Worm (Caenorhabditis elegans) whole organism, early embryonic: ENCODE results near the gene tbc-19.

Experiments used
- F13C5.2 ChIP-seq: sonication (generic microtip); optimal IDR thresholded peaks from 2 replicates; lab custom pipeline; 2017; ENCODE audit warnings: mild to moderate bottlenecking, missing genetic modification characterization, inconsistent platforms, missing compliant biosample characterization
- aly-1 ChIP-seq: sonication (generic microtip); optimal IDR thresholded peaks from 2 replicates; lab custom pipeline; 2016; ENCODE audit warnings: missing genetic modification characterization, missing compliant biosample characterization
- ama-1 ChIP-seq: fragments of 150-350 bp; optimal IDR thresholded peaks from 2 replicates; lab custom pipeline; 2014
- ceh-13 ChIP-seq: fragments of 200-800 bp; sonication (Bioruptor generic); optimal IDR thresholded peaks from 2 replicates; lab custom pipeline; 2018; ENCODE audit warnings: mild to moderate bottlenecking, missing genetic modification characterization, missing compliant biosample characterization
- ets-7 ChIP-seq: sonication (generic microtip); optimal IDR thresholded peaks from 2 replicates; lab custom pipeline; 2016; ENCODE audit warnings: missing genotype, missing genetic modification characterization, missing compliant biosample characterization
- flt-1 ChIP-seq: fragments of 200-800 bp; sonication (Bioruptor generic); IDR thresholded peaks from 2 replicates; pipeline ENCODE4 v1.3.6; 2022; ENCODE audit warnings: missing genetic modification characterization, missing compliant biosample characterization
- sea-1 ChIP-seq: fragments of 200-800 bp; sonication (Bioruptor generic); conservative IDR thresholded peaks from 2 replicates; pipeline ENCODE4 v1.3.6; 2022; ENCODE audit warnings: missing genetic modification characterization, missing compliant biosample characterization
- tbx-11 ChIP-seq: fragments of 200-800 bp; sonication (Bioruptor generic); IDR thresholded peaks from 2 replicates; pipeline ENCODE4 v1.3.6; 2022; ENCODE audit warnings: missing genetic modification characterization, missing compliant biosample characterization
- tbx-37 ChIP-seq: fragments of 200-800 bp; sonication (Bioruptor generic); conservative IDR thresholded peaks from 2 replicates; pipeline ENCODE4 v1.3.6; 2022; ENCODE audit warnings: missing genetic modification reagents, missing genetic modification characterization, missing compliant biosample characterization
- tra-4 ChIP-seq: sonication (generic microtip); optimal IDR thresholded peaks from 2 replicates; lab custom pipeline; 2017; ENCODE audit warnings: missing genetic modification characterization, missing compliant biosample characterization

ce11 chrX:13969257-13969968, 42.9 kb downstream of the tbc-19 start:
- TF ChIP-seq sea-1 (no peak), ets-7 (tag; lab: Kevin White, UChicago) (no peak), tra-4 (tag; lab: Kevin White, UChicago) (no peak), tbx-37 (0 out of 2 replicates have a peak, but pooled peaks have one; percentile 7), aly-1 (tag; lab: Kevin White, UChicago) (no peak), F13C5.2 (tag; lab: Kevin White, UChicago) (no peak), ama-1 (lab: Kevin White, UChicago) (no peak), tbx-11 (no peak), ceh-13 (GFP tag; lab: Kevin White, UChicago) (no peak), flt-1 (no peak)
